Worm (Caenorhabditis elegans) whole organism, young adult: ENCODE results near the gene D1054.10.

ENCODE experiments used
- B0336.3 ChIP-seq: fragments of 200-800 bp; sonication (Bioruptor generic); IDR thresholded peaks from 2 replicates; pipeline ENCODE4 v1.3.6; 2022; ENCODE audit warnings: missing genetic modification characterization, missing compliant biosample characterization
- C17E4.6 ChIP-seq: fragments of 200-800 bp; sonication (Bioruptor generic); IDR thresholded peaks from 2 replicates; pipeline ENCODE4 v1.3.6; 2022; ENCODE audit warnings: missing genetic modification reagents, missing genetic modification characterization, missing compliant biosample characterization
- F55B11.4 ChIP-seq: sonication (generic microtip); optimal IDR thresholded peaks from 2 replicates; lab custom pipeline; 2016; ENCODE audit warnings: missing compliant biosample characterization, missing genetic modification characterization, borderline replicate concordance; ENCODE audit not compliant: insufficient read depth
- nfya-1 ChIP-seq: sonication (generic microtip); optimal IDR thresholded peaks from 2 replicates; lab custom pipeline; 2017; ENCODE audit warnings: antibody characterized with exemption, missing compliant biosample characterization, missing genetic modification characterization, borderline replicate concordance; ENCODE audit not compliant: insufficient read depth
- snpc-3.4 ChIP-seq: sonication (generic microtip); optimal IDR thresholded peaks from 2 replicates; lab custom pipeline; 2017; ENCODE audit warnings: missing genetic modification characterization, mild to moderate bottlenecking, missing compliant biosample characterization, antibody characterized with exemption, moderate library complexity, missing genotype, missing genetic modification reagents

DNA sequence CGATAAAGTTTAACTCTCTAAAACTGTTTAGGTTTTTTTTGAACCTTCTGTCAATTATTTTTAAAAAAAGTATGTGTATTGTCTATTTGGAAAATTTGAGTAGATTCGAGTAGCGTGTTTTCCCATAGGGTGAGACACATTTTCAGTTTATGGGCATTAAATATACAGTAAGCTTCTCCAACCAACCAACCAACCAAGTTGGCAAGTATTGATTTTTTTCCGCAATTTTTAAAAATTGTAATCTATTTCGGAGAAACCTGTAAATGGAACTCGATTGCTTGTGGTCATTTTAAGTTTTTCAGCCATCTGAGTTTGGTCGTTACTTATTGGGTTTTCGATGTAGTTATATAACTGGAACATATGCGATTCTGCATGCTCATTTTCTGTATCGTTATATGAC is 47.6 kb downstream of the D1054.10 start, which contains the start of gene srj-21:
- no peak for TF ChIP-seq F55B11.4
- TF ChIP-seq nfya-1 (tag; lab: Kevin White, UChicago) = no peak
- TF ChIP-seq B0336.3 (GFP tag; lab: Robert Waterston, UW) = no peak
- TF ChIP-seq C17E4.6 (GFP tag; lab: Robert Waterston, UW) = no peak
- no peak for TF ChIP-seq snpc-3.4
